Worm (Caenorhabditis elegans): ENCODE measurements around the gene acdh-9.
"Not testable (repeated sequence)": the region's sequence is repeated elsewhere in the genome, so short reads cannot be mapped to it uniquely, and the experiment has no call there.

DNA sequence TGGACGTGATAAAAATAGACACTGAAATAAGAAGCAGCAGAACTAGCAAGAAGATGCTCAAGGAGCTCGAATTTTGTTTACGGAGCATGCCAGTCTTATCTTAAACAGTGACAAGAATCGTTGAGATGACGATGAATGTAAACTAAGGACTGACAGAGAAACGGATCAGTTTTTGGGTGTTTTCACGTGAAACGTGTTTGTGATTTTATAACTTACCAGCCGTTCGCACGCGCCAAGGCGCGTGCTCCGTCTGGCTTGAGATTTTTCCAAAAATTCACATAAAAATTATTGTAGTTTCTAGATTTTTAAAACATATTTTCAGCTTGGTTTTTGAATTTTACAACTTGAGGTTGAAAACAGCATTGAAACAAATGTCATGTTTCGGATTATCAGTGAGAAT lies 2.2 kb upstream of the acdh-9 start, which contains the start of gene F28A10.5:
- TF ChIP-seq unc-62 (GFP tag; optimal IDR thresholded peaks at IDR 0.05); lsy-2 (tag; optimal IDR thresholded peaks at IDR 0.05); nhr-237 (tag; optimal IDR thresholded peaks at IDR 0.05); pha-4 (tag; optimal IDR thresholded peaks at IDR 0.05); unc-39 (tag; optimal IDR thresholded peaks at IDR 0.05); elt-1 (tag; optimal IDR thresholded peaks at IDR 0.05; ENCODE audit: borderline replicate concordance, insufficient read depth); nhr-12 (tag; optimal IDR thresholded peaks at IDR 0.05); sptf-1 (tag; optimal IDR thresholded peaks at IDR 0.05); M03D4.4 (tag; optimal IDR thresholded peaks at IDR 0.05); mep-1 (tag; optimal IDR thresholded peaks at IDR 0.05): not testable (repeated sequence)

Data from whole organism, mixed stage, embryonic.